Worm (Caenorhabditis elegans): ENCODE data around the gene cyc-2.1.
A peak's percentile ranks its signal among the peaks of the same experiment; 100 is the strongest.

cyc-2.1 gene

ce11 chrIV:4788332-4788731 lies 39.5 kb upstream of the cyc-2.1 start, which contains the start of gene nhr-104 (continued):
- TF ChIP-seq hif-1 (tag; optimal IDR thresholded peaks at IDR 0.05) = peak in 1 of 2 experiments; percentile 33
- no peak for TF ChIP-seq pha-4 (GFP tag; IDR thresholded peaks at IDR 0.05)
- TF ChIP-seq pha-4 (tag; optimal IDR thresholded peaks at IDR 0.05) = peak; percentile 26
- no peak for TF ChIP-seq ZK337.2 (GFP tag; IDR thresholded peaks at IDR 0.05)
- TF ChIP-seq lin-38 (GFP tag; IDR thresholded peaks at IDR 0.05) = no peak
- no peak for TF ChIP-seq tra-1 (GFP tag; IDR thresholded peaks at IDR 0.05)
- TF ChIP-seq nhr-10 (tag; optimal IDR thresholded peaks at IDR 0.05) = no peak
- peak in 1 of 2 experiments; percentile 92 for TF ChIP-seq unc-62 (GFP tag; optimal IDR thresholded peaks at IDR 0.05 in 1 of 2)
- TF ChIP-seq unc-62 (tag; optimal IDR thresholded peaks at IDR 0.05) = no peak
- TF ChIP-seq lim-7 (GFP tag; IDR thresholded peaks at IDR 0.05) = no peak
- TF ChIP-seq mep-1 (tag; optimal IDR thresholded peaks at IDR 0.05) = peak; percentile 45
- peak; percentile 72 for TF ChIP-seq dmd-6 (GFP tag; IDR thresholded peaks at IDR 0.05)
- TF ChIP-seq nhr-48 (tag; optimal IDR thresholded peaks at IDR 0.05) = peak; percentile 63
- no peak for TF ChIP-seq daf-16 (GFP tag; optimal IDR thresholded peaks at IDR 0.05)
- peak; percentile 97 for TF ChIP-seq daf-16 (tag; optimal IDR thresholded peaks at IDR 0.05)
- peak in 1 of 2 experiments; percentile 59 for TF ChIP-seq lsy-2 (tag; optimal IDR thresholded peaks at IDR 0.05)
- no peak for TF ChIP-seq nhr-42 (GFP tag; IDR thresholded peaks at IDR 0.05)
- no peak for TF ChIP-seq nhr-11 (tag; optimal IDR thresholded peaks at IDR 0.05)
- no peak for TF ChIP-seq dpl-1 (GFP tag; optimal IDR thresholded peaks at IDR 0.05)
- peak; percentile 80 for TF ChIP-seq hlh-11 (tag; optimal IDR thresholded peaks at IDR 0.05)
- TF ChIP-seq sdz-12 (GFP tag; optimal IDR thresholded peaks at IDR 0.05) = no peak
- TF ChIP-seq nhr-102 (tag; optimal IDR thresholded peaks at IDR 0.05) = peak; percentile 7
- no peak for TF ChIP-seq ceh-44 (GFP tag; IDR thresholded peaks at IDR 0.05)
- no peak for TF ChIP-seq F10B5.3 (tag; optimal IDR thresholded peaks at IDR 0.05)

ce11 chrIV:4784687-4785086 lies 35.9 kb upstream of the cyc-2.1 start:
- TF ChIP-seq snpc-1.2 (GFP tag; IDR thresholded peaks at IDR 0.05) (0 out of 2 replicates have a peak, but pooled peaks have one; percentile 10), dve-1 (tag; optimal IDR thresholded peaks at IDR 0.05; ENCODE audit: insufficient read depth) (peak; percentile 13)

DNA sequence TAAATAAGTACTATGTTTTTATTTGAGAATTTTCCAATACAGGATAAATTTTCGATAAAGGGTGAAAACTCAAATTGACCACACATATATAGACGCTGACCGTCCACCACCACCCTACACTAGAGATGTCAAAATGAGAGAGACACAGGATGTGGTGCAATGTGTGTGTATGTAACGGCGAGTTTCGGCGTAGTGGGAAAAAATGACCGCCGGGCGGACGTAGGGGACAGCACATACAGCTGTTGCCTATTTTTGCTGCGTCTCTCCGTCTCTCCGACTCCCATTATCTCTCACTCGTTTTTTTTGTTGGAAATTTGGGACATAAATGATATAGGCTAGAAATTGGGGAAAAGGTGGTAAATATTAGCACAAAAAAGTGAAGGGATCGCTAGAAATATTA lies 32.3 kb upstream of the cyc-2.1 start:
- peak; percentile 22 for TF ChIP-seq dve-1 (tag; optimal IDR thresholded peaks at IDR 0.05; ENCODE audit: insufficient read depth)
- TF ChIP-seq mes-2 (tag; optimal IDR thresholded peaks at IDR 0.05; ENCODE audit: poor library complexity, severe bottlenecking) = no peak
- peak; percentile 47 for TF ChIP-seq nhr-28 (tag; optimal IDR thresholded peaks at IDR 0.05)
- TF ChIP-seq hmg-1.1 (GFP tag; IDR thresholded peaks at IDR 0.05) = 0 out of 2 replicates have a peak, but pooled peaks have one; percentile 37
- TF ChIP-seq mdt-29 (GFP tag; IDR thresholded peaks at IDR 0.05) = 0 out of 2 replicates have a peak, but pooled peaks have one; percentile 28
- TF ChIP-seq zfp-3 (GFP tag; conservative IDR thresholded peaks at IDR 0.05) = no peak
- TF ChIP-seq dmd-9 (GFP tag; IDR thresholded peaks at IDR 0.05) = no peak
- TF ChIP-seq daf-16 (GFP tag; optimal IDR thresholded peaks at IDR 0.05) = no peak
- TF ChIP-seq daf-16 (tag; optimal IDR thresholded peaks at IDR 0.05) = peak; percentile 32
- peak in 1 of 2 experiments; percentile 97 for TF ChIP-seq unc-62 (GFP tag; optimal IDR thresholded peaks at IDR 0.05 in 1 of 2)
- TF ChIP-seq unc-62 (tag; optimal IDR thresholded peaks at IDR 0.05) = no peak
- peak; percentile 67 for TF ChIP-seq hlh-11 (tag; optimal IDR thresholded peaks at IDR 0.05)

ce11 chrIV:4780129-4780528 lies 31.3 kb upstream of the cyc-2.1 start, which contains the start of gene set-15:
set-15 (minus strand) TSS chrIV:4780229.
- no peak for TF ChIP-seq zip-2 (tag; optimal IDR thresholded peaks at IDR 0.05)
- no peak for TF ChIP-seq mxl-2 (GFP tag; conservative IDR thresholded peaks at IDR 0.05)

DNA sequence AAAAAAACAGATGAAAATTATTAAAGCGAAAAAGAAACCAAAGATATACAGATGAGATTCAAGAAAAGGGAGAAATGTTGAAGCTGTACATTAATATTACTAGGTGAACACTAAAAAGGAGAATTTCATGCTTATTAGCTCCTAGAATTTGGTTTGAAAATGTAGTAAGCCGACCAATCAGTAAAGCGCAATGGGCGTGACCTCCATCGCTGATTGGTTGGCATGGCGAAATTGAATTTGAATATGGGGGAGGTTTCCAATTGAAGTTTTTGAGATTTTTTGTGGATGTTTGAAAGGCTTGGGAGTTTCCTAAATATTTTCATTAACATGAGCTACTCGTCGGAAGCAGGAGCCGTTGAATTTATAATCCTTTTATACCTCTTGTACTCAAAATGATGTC lies 27.7 kb upstream of the cyc-2.1 start:
- TF ChIP-seq dmd-6 (GFP tag; IDR thresholded peaks at IDR 0.05) = no peak
- TF ChIP-seq lir-3 (tag; optimal IDR thresholded peaks at IDR 0.05) = no peak
- TF ChIP-seq unc-39 (tag; optimal IDR thresholded peaks at IDR 0.05) = no peak
- TF ChIP-seq ces-1 (GFP tag; optimal IDR thresholded peaks at IDR 0.05) = no peak
- no peak for TF ChIP-seq daf-19 (GFP tag; conservative IDR thresholded peaks at IDR 0.05)
- TF ChIP-seq aha-1 (tag) = no peak
- TF ChIP-seq mdl-1 (tag; optimal IDR thresholded peaks at IDR 0.05) = no peak
- no peak for TF ChIP-seq lin-38 (GFP tag; IDR thresholded peaks at IDR 0.05)
- TF ChIP-seq F44E2.7 (GFP tag; IDR thresholded peaks at IDR 0.05) = no peak

Data from whole organism, L4 larva.